Fruit fly (Drosophila melanogaster) whole organism, embryonic: ENCODE results near the gene Tm1.

Experiments
- CG10321 ChIP-seq: fragments of 200-800 bp; sonication (Bioruptor generic); IDR thresholded peaks from 2 replicates; pipeline ENCODE4 v1.3.6; 2022; ENCODE audit warnings: missing biosample characterization, missing genetic modification characterization
- CG13775 ChIP-seq: fragments of 200-800 bp; sonication (Bioruptor generic); optimal IDR thresholded peaks from 3 replicates; lab custom pipeline; 2017; ENCODE audit warnings: missing biosample characterization, mild to moderate bottlenecking, missing genetic modification characterization
- CG14667 ChIP-seq: fragments of 200-800 bp; sonication (Bioruptor generic); IDR thresholded peaks from 2 replicates; pipeline ENCODE4 v1.3.6; 2022; ENCODE audit warnings: missing biosample characterization, missing genetic modification characterization
- CG1647 ChIP-seq: fragments of 200-800 bp; sonication (Bioruptor generic); optimal IDR thresholded peaks from 3 replicates; lab custom pipeline; 2016; ENCODE audit warnings: missing biosample characterization, missing genetic modification characterization
- CG17912 ChIP-seq: fragments of 200-800 bp; sonication (Bioruptor generic); optimal IDR thresholded peaks from 2 replicates; lab custom pipeline; 2018; ENCODE audit warnings: missing biosample characterization, mild to moderate bottlenecking, missing genetic modification characterization
- CG18262 ChIP-seq: fragments of 200-800 bp; optimal IDR thresholded peaks from 3 replicates; lab custom pipeline; 2019; ENCODE audit warnings: missing biosample characterization, mild to moderate bottlenecking, missing genetic modification characterization, moderate library complexity
- CG18599 ChIP-seq: fragments of 200-800 bp; sonication (Bioruptor generic); optimal IDR thresholded peaks from 3 replicates; lab custom pipeline; 2017; ENCODE audit warnings: missing biosample characterization, missing genetic modification characterization, mild to moderate bottlenecking, moderate library complexity, missing genetic modification reagents
- CG2116 ChIP-seq: fragments of 200-800 bp; sonication (Bioruptor generic); optimal IDR thresholded peaks from 3 replicates; lab custom pipeline; 2018; ENCODE audit warnings: missing biosample characterization, mild to moderate bottlenecking, missing genetic modification characterization
- CG2199 ChIP-seq: fragments of 200-800 bp; sonication (Bioruptor generic); IDR thresholded peaks from 3 replicates; pipeline ENCODE4 v1.3.6; 2022; ENCODE audit warnings: missing biosample characterization, missing genetic modification characterization
- CG31388 ChIP-seq: fragments of 200-800 bp; sonication (Bioruptor generic); optimal IDR thresholded peaks from 2 replicates; lab custom pipeline; 2016; ENCODE audit warnings: missing biosample characterization, missing genetic modification characterization
- CG3281 ChIP-seq: fragments of 200-800 bp; sonication (Bioruptor generic); optimal IDR thresholded peaks from 3 replicates; lab custom pipeline; 2017; ENCODE audit warnings: missing biosample characterization, mild to moderate bottlenecking, missing genetic modification characterization
- CG34422 ChIP-seq: fragments of 200-800 bp; sonication (Bioruptor generic); IDR thresholded peaks from 3 replicates; pipeline ENCODE4 v1.3.6; 2022; ENCODE audit warnings: missing biosample characterization, missing genetic modification characterization
- CG3726 ChIP-seq: fragments of 200-800 bp; sonication (Bioruptor generic); IDR thresholded peaks from 3 replicates; pipeline ENCODE4, ENCODE4 v1.3.6; 2022; ENCODE audit warnings: missing biosample characterization, missing genetic modification characterization
- CG3838 ChIP-seq: fragments of 200-800 bp; sonication (Bioruptor generic); optimal IDR thresholded peaks from 3 replicates; lab custom pipeline; 2016; ENCODE audit warnings: missing biosample characterization, missing genetic modification characterization
- CG4328 ChIP-seq: fragments of 200-800 bp; sonication (Bioruptor generic); optimal IDR thresholded peaks from 3 replicates; lab custom pipeline; 2017; ENCODE audit warnings: missing biosample characterization, missing genetic modification reagents, missing genetic modification characterization
- CG4820 ChIP-seq: fragments of 200-800 bp; sonication (Bioruptor generic); optimal IDR thresholded peaks from 3 replicates; lab custom pipeline; 2016; ENCODE audit warnings: missing biosample characterization, missing genetic modification characterization
- CG7928 ChIP-seq: fragments of 200-800 bp; sonication (Bioruptor generic); optimal IDR thresholded peaks from 2 replicates; lab custom pipeline; 2017; ENCODE audit warnings: missing biosample characterization, mild to moderate bottlenecking, missing genetic modification characterization
- CG8089 ChIP-seq: fragments of 200-800 bp; sonication (Bioruptor generic); optimal IDR thresholded peaks from 3 replicates; lab custom pipeline; 2016; ENCODE audit warnings: missing biosample characterization, missing genetic modification characterization
- CG8281 ChIP-seq: fragments of 200-800 bp; sonication (Bioruptor generic); optimal IDR thresholded peaks from 2 replicates; lab custom pipeline; 2018; ENCODE audit warnings: missing biosample characterization, mild to moderate bottlenecking, missing genetic modification characterization, moderate library complexity
- CkIIα-i1 ChIP-seq: fragments of 200-800 bp; sonication (Bioruptor generic); IDR thresholded peaks from 2 replicates; pipeline ENCODE4 v1.3.6; 2022; ENCODE audit warnings: missing biosample characterization, missing genetic modification characterization
- Dll ChIP-seq: fragments of 200-800 bp; sonication (Bioruptor generic); IDR thresholded peaks from 4 replicates; pipeline ENCODE4 v1.3.6; 2022; ENCODE audit warnings: missing biosample characterization, missing genetic modification characterization; ENCODE audit not compliant: partially characterized antibody
- Fer3 ChIP-seq: fragments of 200-800 bp; sonication (Bioruptor generic); optimal IDR thresholded peaks from 2 replicates; lab custom pipeline; 2018; ENCODE audit warnings: missing biosample characterization, mild to moderate bottlenecking, missing genetic modification characterization, moderate library complexity
- Lpt ChIP-seq: fragments of >200 bp; optimal IDR thresholded peaks from 2 replicates; lab custom pipeline; 2018; ENCODE audit warnings: missing biosample characterization, missing genetic modification characterization
- MBD-R2 ChIP-seq: fragments of 200-800 bp; sonication (Bioruptor generic); IDR thresholded peaks from 2 replicates; pipeline ENCODE4 v1.3.6; 2022; ENCODE audit warnings: missing biosample characterization, missing genetic modification characterization
- Max ChIP-seq: fragments of 200-800 bp; sonication (Bioruptor generic); optimal IDR thresholded peaks from 2 replicates; lab custom pipeline; 2016; ENCODE audit warnings: missing biosample characterization, mild to moderate bottlenecking, missing genetic modification characterization
- Mes4 ChIP-seq: fragments of 200-800 bp; sonication (Bioruptor generic); optimal IDR thresholded peaks from 2 replicates; lab custom pipeline; 2016; ENCODE audit warnings: missing biosample characterization, missing genetic modification characterization
- Nf-YA ChIP-seq: fragments of 200-800 bp; sonication (Bioruptor generic); IDR thresholded peaks from 2 replicates; pipeline ENCODE4 v1.3.6; 2022; ENCODE audit warnings: missing biosample characterization, missing genetic modification characterization
- Rfx ChIP-seq: fragments of 200-800 bp; sonication (Bioruptor generic); IDR thresholded peaks from 2 replicates; pipeline ENCODE4 v1.3.6; 2022; ENCODE audit warnings: missing biosample characterization, missing genetic modification characterization
- Rx ChIP-seq: fragments of 200-800 bp; sonication (Bioruptor generic); IDR thresholded peaks from 2 replicates; pipeline ENCODE4 v1.3.6; 2022; ENCODE audit warnings: missing biosample characterization, missing genetic modification characterization
- Sry-δ ChIP-seq: fragments of 200-800 bp; sonication (Bioruptor generic); optimal IDR thresholded peaks from 2 replicates; lab custom pipeline; 2016; ENCODE audit warnings: missing biosample characterization, missing genetic modification characterization
- Usf ChIP-seq: fragments of 200-800 bp; sonication (Bioruptor generic); optimal IDR thresholded peaks from 2 replicates; lab custom pipeline; 2017; ENCODE audit warnings: missing genotype, missing biosample characterization, missing genetic modification characterization
- aop ChIP-seq: fragments of 200-800 bp; sonication (Bioruptor generic); IDR thresholded peaks from 2 replicates; pipeline ENCODE4 v1.3.6; 2022; ENCODE audit warnings: missing biosample characterization, missing genetic modification characterization
- bab2 ChIP-seq: fragments of 200-800 bp; sonication (Bioruptor generic); optimal IDR thresholded peaks from 2 replicates; lab custom pipeline; 2016; ENCODE audit warnings: missing biosample characterization, missing genetic modification characterization
- bigmax ChIP-seq: fragments of 200-800 bp; sonication (Bioruptor generic); optimal IDR thresholded peaks from 2 replicates; lab custom pipeline; 2018; ENCODE audit warnings: missing biosample characterization, mild to moderate bottlenecking, missing genetic modification characterization
- bsh ChIP-seq, 2 experiments: fragments of 200-800 bp; sonication (Bioruptor generic); optimal IDR thresholded peaks; 2 replicates each; lab custom pipeline; 2017 to 2018; ENCODE audit warnings: mild to moderate bottlenecking in 2 of 2, missing biosample characterization in 2 of 2, missing genetic modification characterization in 2 of 2, moderate library complexity in 1 of 2
- cad ChIP-seq: fragments of >200 bp; optimal IDR thresholded peaks from 2 replicates; lab custom pipeline; 2017; ENCODE audit warnings: missing biosample characterization, missing genetic modification characterization
- dimm ChIP-seq: fragments of 200-800 bp; sonication (Bioruptor generic); IDR thresholded peaks from 2 replicates; pipeline ENCODE4 v1.3.6; 2022; ENCODE audit warnings: missing biosample characterization, missing genetic modification characterization
- esg ChIP-seq: fragments of 200-800 bp; sonication (Bioruptor generic); conservative IDR thresholded peaks from 2 replicates; pipeline ENCODE4 v1.3.6; 2022; ENCODE audit warnings: missing biosample characterization, missing genetic modification characterization
- fru ChIP-seq: fragments of >200 bp; optimal IDR thresholded peaks from 2 replicates; lab custom pipeline; 2017
- grn ChIP-seq: fragments of 200-800 bp; sonication (Bioruptor generic); optimal IDR thresholded peaks from 3 replicates; lab custom pipeline; 2017; ENCODE audit warnings: missing biosample characterization, missing genetic modification characterization
- h ChIP-seq: fragments of >200 bp; optimal IDR thresholded peaks from 2 replicates; lab custom pipeline; 2017
- inv ChIP-seq: fragments of 200-800 bp; sonication (Bioruptor generic); IDR thresholded peaks from 2 replicates; pipeline ENCODE4 v1.3.6; 2022; ENCODE audit warnings: missing biosample characterization, missing genetic modification characterization; ENCODE audit not compliant: partially characterized antibody
- odd ChIP-seq: fragments of 200-800 bp; sonication (Bioruptor generic); optimal IDR thresholded peaks from 2 replicates; lab custom pipeline; 2017; ENCODE audit warnings: missing biosample characterization, mild to moderate bottlenecking, missing genetic modification characterization
- p53 ChIP-seq: fragments of 200-800 bp; sonication (Bioruptor generic); optimal IDR thresholded peaks from 2 replicates; lab custom pipeline; 2016; ENCODE audit warnings: missing biosample characterization, missing genetic modification characterization
- pb ChIP-seq: fragments of 200-800 bp; sonication (Bioruptor generic); optimal IDR thresholded peaks from 3 replicates; lab custom pipeline; 2016; ENCODE audit warnings: missing biosample characterization, missing genetic modification characterization
- psq ChIP-seq: fragments of 200-800 bp; sonication (Bioruptor generic); optimal IDR thresholded peaks from 2 replicates; lab custom pipeline; 2017; ENCODE audit warnings: missing biosample characterization, missing genetic modification characterization
- stwl ChIP-seq: fragments of 200-800 bp; sonication (Bioruptor generic); optimal IDR thresholded peaks from 3 replicates; lab custom pipeline; 2018; ENCODE audit warnings: missing biosample characterization, mild to moderate bottlenecking, missing genetic modification characterization, moderate library complexity
- trh ChIP-seq: fragments of 200-800 bp; sonication (Bioruptor generic); optimal IDR thresholded peaks from 2 replicates; lab custom pipeline; 2016; ENCODE audit warnings: missing biosample characterization, missing genetic modification characterization

Gene Tm1

DNA sequence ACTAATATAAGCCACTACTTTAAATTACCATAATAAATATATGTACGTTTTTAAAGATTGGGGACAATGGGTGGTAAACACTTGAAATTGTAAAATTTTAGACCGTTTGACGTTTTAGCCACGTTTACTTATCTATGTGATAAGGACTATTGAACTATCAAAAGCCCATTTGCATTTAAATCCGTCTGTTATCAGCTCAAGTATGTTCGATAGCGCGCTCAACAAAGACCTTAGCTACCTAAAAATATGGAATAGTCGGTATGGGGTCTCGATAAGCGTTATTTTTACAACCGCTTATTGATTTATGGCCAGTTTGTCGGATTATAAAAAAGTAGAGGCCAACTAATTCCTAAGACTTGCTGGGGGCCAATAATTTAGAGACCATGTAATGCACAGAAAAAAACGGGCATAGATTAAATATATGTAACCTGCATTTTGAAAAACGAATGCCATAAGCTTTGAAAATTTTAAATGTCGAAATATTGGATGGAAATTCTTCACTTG is 46.3 kb upstream of the Tm1 start (continued):
- TF ChIP-seq CG7928 (GFP tag; lab: Kevin White, UChicago) (no peak), Max (no peak), MBD-R2 (GFP tag; lab: Robert Waterston, UW) (no peak), CG3281 (GFP tag; lab: Kevin White, UChicago) (peak; percentile 12), grn (peak; percentile 42)

DNA sequence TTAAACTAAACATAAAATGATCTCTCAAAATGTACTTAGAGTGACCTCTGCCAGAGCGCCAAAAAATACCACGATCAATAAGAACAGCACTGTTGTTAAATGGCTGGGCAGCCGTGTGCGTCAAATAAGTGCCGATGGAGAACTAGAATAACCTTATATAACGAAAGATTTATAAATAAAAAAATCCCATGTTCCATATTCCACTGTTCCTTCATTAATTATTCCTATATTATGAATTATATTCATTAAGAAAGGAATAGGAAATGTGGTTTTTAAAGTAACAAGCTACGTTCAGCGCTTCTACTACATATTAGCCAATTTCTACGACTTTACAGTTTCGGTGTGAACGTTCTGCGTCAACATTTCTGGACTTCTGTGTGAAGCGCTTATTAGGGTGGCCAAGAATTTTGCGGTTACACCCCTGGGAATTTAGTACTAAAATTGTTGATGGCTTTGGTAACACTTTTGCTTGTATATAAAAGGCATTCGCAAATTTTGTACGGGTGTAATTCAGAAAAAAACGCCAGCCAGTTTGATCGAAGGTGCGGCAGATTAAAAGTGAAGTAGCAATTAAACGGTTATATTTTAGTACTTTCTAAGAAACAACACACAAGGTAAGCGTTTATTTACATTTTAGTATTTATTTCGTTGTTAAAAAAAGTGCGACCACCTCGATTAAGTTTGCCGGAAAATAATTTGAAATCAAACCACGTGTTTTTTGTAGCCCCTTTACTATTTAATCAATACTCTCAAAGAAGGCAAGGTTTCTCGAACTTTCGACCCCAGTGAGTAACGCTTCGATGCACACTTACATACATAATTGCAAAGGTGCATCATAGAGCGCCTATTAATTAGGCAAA is 35.6 kb upstream of the Tm1 start, which contains the start of the genes tefu and Hsc70-4:
Gene tefu (minus strand): TSS at position 51 of the 860 bp plus-strand sequence.
Gene Hsc70-4 (plus strand): TSS at position 502 of the 860 bp plus-strand sequence.
- TF ChIP-seq CG18262 (no peak), esg (GFP tag; lab: Robert Waterston, UW) (peak; percentile 74), Mes4 (GFP tag; lab: Kevin White, UChicago) (peak; percentile 45), CG8089 (peak; percentile 53), trh (GFP tag; lab: Kevin White, UChicago) (peak; percentile 14), Sry-δ (GFP tag; lab: Kevin White, UChicago) (peak; percentile 53), stwl (tag; lab: Kevin White, UChicago) (peak; percentile 70), CG4820 (peak; percentile 72), inv (GFP tag; lab: Robert Waterston, UW) (no peak), p53 (GFP tag; lab: Kevin White, UChicago) (peak; percentile 1), CG31388 (GFP tag; lab: Kevin White, UChicago) (no peak), pb (GFP tag; lab: Kevin White, UChicago) (no peak), CkIIα-i1 (GFP tag; lab: Robert Waterston, UW) (no peak), CG8281 (tag; lab: Kevin White, UChicago) (peak; percentile 31), odd (GFP tag; lab: Kevin White, UChicago) (peak; percentile 31), CG4328 (no peak), CG2199 (GFP tag; lab: Robert Waterston, UW) (peak; percentile 64; the same call in 2 of the 3 replicates), bab2 (peak; percentile 55), CG13775 (GFP tag; lab: Kevin White, UChicago) (peak; percentile 81), CG3726 (peak; percentile 75; the same call in 2 of the 3 replicates), CG14667 (GFP tag; lab: Robert Waterston, UW) (peak; percentile 77), CG7928 (GFP tag; lab: Kevin White, UChicago) (peak; percentile 75), dimm (peak; percentile 32; the same call in 1 of the 2 replicates), bsh (GFP tag; optimal IDR thresholded peaks at IDR 0.05; lab: Kevin White, UChicago) (no peak), psq (GFP tag; lab: Kevin White, UChicago) (no peak), Rx (GFP tag; lab: Robert Waterston, UW) (peak; percentile 68), Rfx (peak; percentile 88), h (lab: Kevin White, UChicago) (no peak), bigmax (GFP tag; lab: Kevin White, UChicago) (no peak), fru (lab: Kevin White, UChicago) (no peak), Nf-YA (GFP tag; lab: Robert Waterston, UW) (peak; percentile 52; the same call in 1 of the 2 replicates), CG1647 (peak; percentile 83), Dll (GFP tag; lab: Robert Waterston, UW) (no peak), Lpt (GFP tag; lab: Kevin White, UChicago) (no peak), Usf (peak; percentile 78), Fer3 (tag; lab: Kevin White, UChicago) (peak; percentile 62), cad (GFP tag; lab: Kevin White, UChicago) (no peak), CG17912 (peak; percentile 98), CG10321 (GFP tag; lab: Robert Waterston, UW) (0 out of 2 replicates have a peak, but pooled peaks have one; percentile 49), CG3838 (GFP tag; lab: Kevin White, UChicago) (peak; percentile 9), CG18599 (GFP tag; lab: Kevin White, UChicago) (peak; percentile 41), aop (no peak), CG2116 (peak; percentile 97), CG34422 (GFP tag; lab: Robert Waterston, UW) (peak; percentile 80)
